Worm (Caenorhabditis elegans): Measurements from ENCODE around the gene elo-3.

- TF ChIP-seq nhr-11 (tag; optimal IDR thresholded peaks at IDR 0.05) = no peak
- no peak for TF ChIP-seq unc-39 (tag; optimal IDR thresholded peaks at IDR 0.05)
- no peak for TF ChIP-seq unc-55 (GFP tag; optimal IDR thresholded peaks at IDR 0.05)
- TF ChIP-seq elt-1 (tag; optimal IDR thresholded peaks at IDR 0.05) = no peak
- no peak for TF ChIP-seq dmd-4 (tag; optimal IDR thresholded peaks at IDR 0.05)
- no peak for TF ChIP-seq alr-1 (tag; optimal IDR thresholded peaks at IDR 0.05)
- TF ChIP-seq lin-39 (tag; optimal IDR thresholded peaks at IDR 0.05) = no peak
Observed at ce11 chrIV:7263137-7263536, 25.6 kb downstream of the elo-3 start, which contains the start of gene glb-2.
